Worm (Caenorhabditis elegans) whole organism, L1 larva: ENCODE data around the gene cyp-34A6.

Experiments used
- aha-1 ChIP-seq: fragments of 150-350 bp; optimal IDR thresholded peaks from 2 replicates; lab custom pipeline; 2014; ENCODE audit warnings: missing biosample characterization, missing genetic modification characterization
- alr-1 ChIP-seq: fragments of 200-800 bp; sonication (Bioruptor generic); optimal IDR thresholded peaks from 2 replicates; lab custom pipeline; 2018; ENCODE audit warnings: borderline replicate concordance, mild to moderate bottlenecking, missing genetic modification characterization, missing compliant biosample characterization
- blmp-1 ChIP-seq: fragments of 150-350 bp; optimal IDR thresholded peaks from 2 replicates; lab custom pipeline; 2014; ENCODE audit warnings: missing biosample characterization, missing genetic modification characterization
- ceh-63 ChIP-seq: fragments of 200-800 bp; sonication (Bioruptor generic); optimal IDR thresholded peaks from 2 replicates; lab custom pipeline; 2018; ENCODE audit warnings: mild to moderate bottlenecking, missing genetic modification characterization, missing compliant biosample characterization
- ceh-90 ChIP-seq: sonication (generic microtip); optimal IDR thresholded peaks from 2 replicates; lab custom pipeline; 2016; ENCODE audit warnings: missing genetic modification characterization, missing compliant biosample characterization
- ces-1 ChIP-seq: fragments of 150-350 bp; optimal IDR thresholded peaks from 2 replicates; lab custom pipeline; 2014; ENCODE audit warnings: missing biosample characterization, missing genetic modification reagents, missing genetic modification characterization
- dsc-1 ChIP-seq: sonication (generic microtip); optimal IDR thresholded peaks from 2 replicates; lab custom pipeline; 2016; ENCODE audit warnings: mild to moderate bottlenecking, missing genetic modification characterization, missing compliant biosample characterization
- efl-3 ChIP-seq: fragments of 200-800 bp; sonication (Bioruptor generic); optimal IDR thresholded peaks from 2 replicates; lab custom pipeline; 2018; ENCODE audit warnings: mild to moderate bottlenecking, missing genetic modification characterization, missing compliant biosample characterization
- egl-13 ChIP-seq: sonication (generic microtip); optimal IDR thresholded peaks from 2 replicates; lab custom pipeline; 2016; ENCODE audit warnings: missing genotype, missing genetic modification reagents, missing genetic modification characterization, missing compliant biosample characterization
- egl-27 ChIP-seq, 2 experiments: fragments of 150-350 bp in 1 of 2; sonication (generic microtip); optimal IDR thresholded peaks; 3 replicates each; lab custom pipeline; 2017 to 2018; ENCODE audit warnings: missing biosample characterization in 2 of 2, missing genetic modification characterization in 2 of 2, missing genetic modification reagents in 2 of 2
- ets-5 ChIP-seq: fragments of 200-800 bp; sonication (Bioruptor generic); IDR thresholded peaks from 2 replicates; pipeline ENCODE4 v1.3.6; 2022; ENCODE audit warnings: missing genetic modification characterization, missing compliant biosample characterization
- fkh-4 ChIP-seq: sonication (generic microtip); optimal IDR thresholded peaks from 2 replicates; lab custom pipeline; 2016; ENCODE audit warnings: missing compliant biosample characterization, missing genetic modification characterization, borderline replicate concordance
- fkh-8 ChIP-seq: sonication (generic microtip); optimal IDR thresholded peaks from 2 replicates; lab custom pipeline; 2016; ENCODE audit warnings: mild to moderate bottlenecking, missing genetic modification characterization, missing compliant biosample characterization
- hpl-2 ChIP-seq: fragments of 150-350 bp; optimal IDR thresholded peaks from 2 replicates; lab custom pipeline; 2014; ENCODE audit warnings: missing biosample characterization, missing genetic modification reagents, missing genetic modification characterization
- lin-13 ChIP-seq: fragments of 150-350 bp; optimal IDR thresholded peaks from 2 replicates; lab custom pipeline; 2014; ENCODE audit warnings: missing biosample characterization, missing genetic modification reagents, missing genetic modification characterization
- lin-14 ChIP-seq: fragments of 200-800 bp; sonication (Bioruptor generic); optimal IDR thresholded peaks from 2 replicates; lab custom pipeline; 2018; ENCODE audit warnings: mild to moderate bottlenecking, missing genetic modification characterization, moderate library complexity, missing compliant biosample characterization
- lin-35 ChIP-seq, 2 experiments: fragments of 150-350 bp; optimal IDR thresholded peaks; 2 replicates each; lab custom pipeline; 2014; ENCODE audit warnings: missing biosample characterization in 2 of 2, missing genetic modification characterization in 2 of 2, missing genetic modification reagents in 2 of 2
- lir-3 ChIP-seq: sonication (generic microtip); optimal IDR thresholded peaks from 2 replicates; lab custom pipeline; 2016; ENCODE audit warnings: mild to moderate bottlenecking, missing genetic modification characterization, moderate library complexity, missing compliant biosample characterization; ENCODE audit not compliant: poor library complexity
- mdl-1 ChIP-seq, 2 experiments: fragments of 150-350 bp; optimal IDR thresholded peaks; 2 replicates each; lab custom pipeline; 2014 to 2017; ENCODE audit warnings: missing biosample characterization in 2 of 2, missing genetic modification characterization in 2 of 2, inconsistent platforms in 1 of 2
- mep-1 ChIP-seq: fragments of 150-350 bp; optimal IDR thresholded peaks from 2 replicates; lab custom pipeline; 2014; ENCODE audit warnings: missing biosample characterization, missing genetic modification characterization
- nhr-11 ChIP-seq: fragments of 150-350 bp; optimal IDR thresholded peaks from 2 replicates; lab custom pipeline; 2014; ENCODE audit warnings: missing biosample characterization, missing genetic modification characterization
- nhr-19 ChIP-seq: fragments of 200-800 bp; sonication (Bioruptor generic); conservative IDR thresholded peaks from 2 replicates; pipeline ENCODE4 v1.3.6; 2022; ENCODE audit warnings: missing genetic modification characterization, missing compliant biosample characterization
- nhr-20 ChIP-seq: sonication (generic microtip); optimal IDR thresholded peaks from 2 replicates; lab custom pipeline; 2016; ENCODE audit warnings: mild to moderate bottlenecking, missing genetic modification characterization, missing compliant biosample characterization
- nhr-237 ChIP-seq: fragments of 150-350 bp; optimal IDR thresholded peaks from 2 replicates; lab custom pipeline; 2014; ENCODE audit warnings: missing biosample characterization, missing genetic modification characterization
- nhr-28 ChIP-seq: fragments of 150-350 bp; optimal IDR thresholded peaks from 2 replicates; lab custom pipeline; 2014; ENCODE audit warnings: missing biosample characterization, missing genetic modification characterization
- nhr-77 ChIP-seq: fragments of 150-350 bp; optimal IDR thresholded peaks from 2 replicates; lab custom pipeline; 2014; ENCODE audit warnings: missing biosample characterization, missing genetic modification characterization
- nhr-85 ChIP-seq: sonication (generic microtip); peaks from one replicate; lab custom pipeline; 2016; ENCODE audit warnings: missing genetic modification characterization, inconsistent platforms, missing compliant biosample characterization
- nhr-90 ChIP-seq: sonication (generic microtip); optimal IDR thresholded peaks from 2 replicates; lab custom pipeline; 2016; ENCODE audit warnings: mild to moderate bottlenecking, missing genetic modification characterization, missing compliant biosample characterization; ENCODE audit not compliant: poor library complexity
- pag-3 ChIP-seq: sonication (generic microtip); optimal IDR thresholded peaks from 2 replicates; lab custom pipeline; 2017; ENCODE audit warnings: missing genetic modification characterization, mild to moderate bottlenecking, missing compliant biosample characterization, antibody characterized with exemption, borderline replicate concordance; ENCODE audit not compliant: insufficient read depth
- snpc-4 ChIP-seq: fragments of 150-350 bp; optimal IDR thresholded peaks from 2 replicates; lab custom pipeline; 2014; ENCODE audit warnings: missing biosample characterization, missing genetic modification characterization
- snu-23 ChIP-seq: sonication (generic microtip); optimal IDR thresholded peaks from 2 replicates; lab custom pipeline; 2016; ENCODE audit warnings: missing genetic modification characterization, missing compliant biosample characterization
- sox-4 ChIP-seq: sonication (generic microtip); optimal IDR thresholded peaks from 2 replicates; lab custom pipeline; 2016; ENCODE audit warnings: missing genetic modification characterization, missing compliant biosample characterization
- sptf-1 ChIP-seq: fragments of 150-350 bp; optimal IDR thresholded peaks from 2 replicates; lab custom pipeline; 2014; ENCODE audit warnings: missing biosample characterization, missing genetic modification characterization
- sup-37 ChIP-seq: fragments of 200-800 bp; sonication (Bioruptor generic); optimal IDR thresholded peaks from 2 replicates; lab custom pipeline; 2018; ENCODE audit warnings: mild to moderate bottlenecking, missing genetic modification characterization, missing compliant biosample characterization
- swsn-7 ChIP-seq: sonication (generic microtip); optimal IDR thresholded peaks from 2 replicates; lab custom pipeline; 2016; ENCODE audit warnings: missing genetic modification characterization, missing compliant biosample characterization
- tbx-2 ChIP-seq: sonication (generic microtip); optimal IDR thresholded peaks from 2 replicates; lab custom pipeline; 2016; ENCODE audit warnings: missing genetic modification characterization, missing compliant biosample characterization
- unc-130 ChIP-seq: fragments of 150-350 bp; optimal IDR thresholded peaks from 2 replicates; lab custom pipeline; 2017; ENCODE audit warnings: missing biosample characterization, missing genetic modification characterization, inconsistent platforms
- vab-15 ChIP-seq: sonication (generic microtip); optimal IDR thresholded peaks from 2 replicates; lab custom pipeline; 2017; ENCODE audit warnings: missing genotype, mild to moderate bottlenecking, missing genetic modification characterization, missing compliant biosample characterization
- zag-1 ChIP-seq: fragments of 150-350 bp; optimal IDR thresholded peaks from 2 replicates; lab custom pipeline; 2014; ENCODE audit warnings: missing biosample characterization, missing genetic modification characterization
- ztf-11 ChIP-seq, 2 experiments: sonication (generic microtip); optimal IDR thresholded peaks; 2 replicates each; lab custom pipeline; 2016 to 2017; ENCODE audit warnings: missing genetic modification characterization in 2 of 2, missing biosample characterization in 1 of 2, missing compliant biosample characterization in 1 of 2

Gene cyp-34A6

ce11 chrV:3967762-3968161, 6.6 kb upstream of the cyp-34A6 start, which contains the start of gene cyp-34A8 (continued):
- TF ChIP-seq mep-1 (peak; percentile 38), snu-23 (GFP tag; lab: Kevin White, UChicago) (peak; percentile 27), unc-130 (tag; lab: Kevin White, UChicago) (no peak), sptf-1 (tag; lab: Kevin White, UChicago) (no peak), lin-14 (GFP tag; lab: Kevin White, UChicago) (peak; percentile 62), zag-1 (no peak), blmp-1 (tag; lab: Kevin White, UChicago) (peak; percentile 73), ceh-63 (no peak), mdl-1 (tag; optimal IDR thresholded peaks at IDR 0.05; lab: Kevin White, UChicago) (no peak), dsc-1 (tag; lab: Kevin White, UChicago) (no peak), lin-35 (GFP tag; optimal IDR thresholded peaks at IDR 0.05; lab: Kevin White, UChicago) (peak in 1 of 2 experiments; percentile 6), aha-1 (tag; lab: Kevin White, UChicago) (no peak)

ce11 chrV:3963715-3964114, 2.6 kb upstream of the cyp-34A6 start, which contains the start of gene cyp-34A7:
Gene cyp-34A7, minus strand, starts transcription at chrV:3963815.
- TF ChIP-seq nhr-90 (no peak), sup-37 (no peak), nhr-28 (tag; lab: Kevin White, UChicago) (no peak), nhr-19 (GFP tag; lab: Robert Waterston, UW) (no peak), ztf-11 (tag; optimal IDR thresholded peaks at IDR 0.05; lab: Kevin White, UChicago) (no peak), efl-3 (GFP tag; lab: Kevin White, UChicago) (no peak)
- TF ChIP-seq, all 84 proteins: peak for 0

ce11 chrV:3957608-3958007, 3.5 kb downstream of the cyp-34A6 start, which contains the start of gene cyp-34A5:
Gene cyp-34A5, minus strand, starts transcription at chrV:3957708.
- TF ChIP-seq tbx-2 (tag; lab: Kevin White, UChicago) (no peak), ets-5 (GFP tag; lab: Robert Waterston, UW) (no peak), nhr-20 (tag; lab: Kevin White, UChicago) (peak; percentile 30)
- TF ChIP-seq, all 84 proteins: peak for 1

- TF ChIP-seq alr-1 (tag; lab: Kevin White, UChicago), result no peak
- no peak for TF ChIP-seq vab-15
- no peak for TF ChIP-seq fkh-8
- TF ChIP-seq sox-4, result no peak
- TF ChIP-seq pag-3, result no peak
- TF ChIP-seq nhr-11 (tag; lab: Kevin White, UChicago), result no peak
- TF ChIP-seq lin-13 (GFP tag; lab: Kevin White, UChicago), result no peak
- TF ChIP-seq ceh-63, result no peak
- TF ChIP-seq ces-1, result no peak
- no peak for TF ChIP-seq lir-3
Measured at ce11 chrV:3953739-3954138, 7.4 kb downstream of the cyp-34A6 start, which contains the start of gene str-247. Gene str-247, plus strand, starts transcription at chrV:3954039.

- TF ChIP-seq egl-27 (tag; optimal IDR thresholded peaks at IDR 0.05; lab: Kevin White, UChicago) (no peak), nhr-77 (tag; lab: Kevin White, UChicago) (no peak), fkh-4 (no peak), egl-13 (no peak), snpc-4 (tag; lab: Kevin White, UChicago) (no peak), hpl-2 (no peak), nhr-20 (tag; lab: Kevin White, UChicago) (no peak), lin-13 (GFP tag; lab: Kevin White, UChicago) (no peak), swsn-7 (tag; lab: Kevin White, UChicago) (no peak), ceh-90 (tag; lab: Kevin White, UChicago) (no peak), nhr-85 (tag; lab: Kevin White, UChicago) (no peak), nhr-237 (tag; lab: Kevin White, UChicago) (no peak), ceh-63 (no peak)
Measured at ce11 chrV:3949723-3950122, 11.4 kb downstream of the cyp-34A6 start, which contains the start of gene dach-1. Gene dach-1, plus strand, starts transcription at chrV:3950023.
